Worm (Caenorhabditis elegans): ENCODE measurements around the gene C53C11.4.

- TF ChIP-seq klf-2 (GFP tag; conservative IDR thresholded peaks at IDR 0.05) (no peak), flt-1 (GFP tag; IDR thresholded peaks at IDR 0.05) (no peak), med-1 (GFP tag; optimal IDR thresholded peaks at IDR 0.05; ENCODE audit: insufficient read depth) (no peak)
Measured at ce11 chrX:17300735-17301134, 10.0 kb upstream of the C53C11.4 start.
